Fruit fly (Drosophila melanogaster) S2 (cell line): ENCODE results near the gene CG33310.

Experiments used
- CG8478 ChIP-seq: fragments of >200 bp; optimal IDR thresholded peaks from 2 replicates; lab custom pipeline; 2018
- CTCF ChIP-seq, 2 experiments: fragments of >200 bp; optimal IDR thresholded peaks; 2 replicates each; lab custom pipeline; 2018

DNA sequence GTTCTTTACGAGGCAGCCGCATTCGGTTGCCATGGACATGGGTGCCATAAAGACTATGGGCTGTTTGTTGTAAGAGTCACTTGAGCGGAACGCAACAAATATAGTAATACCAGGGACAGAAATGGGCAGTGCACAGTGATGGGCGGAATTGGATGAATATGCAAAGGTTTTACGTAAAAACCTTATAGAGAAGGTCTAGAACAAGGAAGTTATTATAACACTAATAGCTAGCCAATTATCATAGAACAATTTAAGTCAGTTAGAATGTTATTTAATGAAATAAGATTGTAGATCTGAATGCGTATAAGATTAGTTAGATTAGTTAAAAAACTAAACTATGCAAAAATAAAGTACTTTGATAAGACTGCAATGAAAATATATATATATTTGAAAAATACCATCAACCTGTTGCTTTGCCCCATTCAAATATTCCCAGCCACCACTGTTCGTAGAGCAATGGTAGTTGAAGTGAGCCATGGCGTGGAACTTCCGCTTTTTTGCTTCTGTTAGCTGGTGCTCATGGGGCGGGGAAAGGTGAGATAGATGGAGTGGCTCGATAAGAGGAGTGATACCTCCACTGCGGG is 26.2 kb downstream of the CG33310 start:
- TF ChIP-seq CTCF (optimal IDR thresholded peaks at IDR 0.05; lab: Kevin White, UChicago) (no peak), CG8478 (no peak)
